Fruit fly (Drosophila melanogaster) whole organism, prepupa: ENCODE measurements around the gene CG7322.

Source experiments
- Blimp-1 ChIP-seq: fragments of 200-800 bp; sonication (Bioruptor generic); optimal IDR thresholded peaks from 3 replicates; lab custom pipeline; 2017; ENCODE audit warnings: missing biosample characterization, missing genetic modification characterization, mild to moderate bottlenecking, moderate library complexity, missing genetic modification reagents
- CG10631 ChIP-seq: fragments of 200-800 bp; sonication (Bioruptor generic); optimal IDR thresholded peaks from 2 replicates; lab custom pipeline; 2016; ENCODE audit warnings: missing biosample characterization, missing genetic modification characterization
- CG10669 ChIP-seq: fragments of 200-800 bp; sonication (Bioruptor generic); optimal IDR thresholded peaks from 3 replicates; lab custom pipeline; 2018; ENCODE audit warnings: missing biosample characterization, mild to moderate bottlenecking, missing genetic modification characterization, moderate library complexity
- CG11762 ChIP-seq: fragments of 200-800 bp; sonication (Bioruptor generic); optimal IDR thresholded peaks from 3 replicates; lab custom pipeline; 2016; ENCODE audit warnings: missing biosample characterization, missing genetic modification characterization; ENCODE audit not compliant: insufficient read depth
- CG15336 ChIP-seq: fragments of 200-800 bp; sonication (Bioruptor generic); IDR thresholded peaks from 2 replicates; pipeline ENCODE4 v1.3.6; 2022; ENCODE audit warnings: missing biosample characterization, missing genetic modification characterization
- CG1621 ChIP-seq: fragments of 200-800 bp; sonication (Bioruptor generic); optimal IDR thresholded peaks from 3 replicates; lab custom pipeline; 2018; ENCODE audit warnings: missing biosample characterization, mild to moderate bottlenecking, missing genetic modification characterization
- CG16779 ChIP-seq: fragments of 200-800 bp; sonication (Bioruptor generic); optimal IDR thresholded peaks from 3 replicates; lab custom pipeline; 2017; ENCODE audit warnings: missing biosample characterization, mild to moderate bottlenecking, missing genetic modification characterization
- CG3032 ChIP-seq: fragments of 200-800 bp; optimal IDR thresholded peaks from 2 replicates; lab custom pipeline; 2019; ENCODE audit warnings: missing biosample characterization, mild to moderate bottlenecking, missing genetic modification characterization, moderate library complexity
- CG32006 ChIP-seq: fragments of 200-800 bp; sonication (Bioruptor generic); optimal IDR thresholded peaks from 3 replicates; lab custom pipeline; 2017; ENCODE audit warnings: missing biosample characterization, mild to moderate bottlenecking, missing genetic modification characterization
- CG34406 ChIP-seq: fragments of 200-800 bp; sonication (Bioruptor generic); optimal IDR thresholded peaks from 3 replicates; lab custom pipeline; 2016; ENCODE audit warnings: missing biosample characterization, missing genetic modification characterization
- CG3919 ChIP-seq: fragments of 200-800 bp; sonication (Bioruptor generic); optimal IDR thresholded peaks from 3 replicates; lab custom pipeline; 2016; ENCODE audit warnings: missing biosample characterization, missing genetic modification characterization
- CG4318 ChIP-seq: fragments of 200-800 bp; sonication (Bioruptor generic); optimal IDR thresholded peaks from 3 replicates; lab custom pipeline; 2017; ENCODE audit warnings: missing biosample characterization, mild to moderate bottlenecking, missing genetic modification characterization
- CG6276 ChIP-seq: fragments of 200-800 bp; sonication (Bioruptor generic); optimal IDR thresholded peaks from 2 replicates; lab custom pipeline; 2017; ENCODE audit warnings: missing biosample characterization, mild to moderate bottlenecking, missing genetic modification characterization
- CG6792 ChIP-seq: fragments of 200-800 bp; sonication (Bioruptor generic); optimal IDR thresholded peaks from 3 replicates; lab custom pipeline; 2016; ENCODE audit warnings: missing biosample characterization, missing genetic modification characterization
- CG6808 ChIP-seq: fragments of 200-800 bp; sonication (Bioruptor generic); optimal IDR thresholded peaks from 3 replicates; lab custom pipeline; 2017; ENCODE audit warnings: missing biosample characterization, missing genetic modification characterization, mild to moderate bottlenecking, moderate library complexity, missing genetic modification reagents
- CG6854 ChIP-seq: fragments of 200-800 bp; sonication (Bioruptor generic); optimal IDR thresholded peaks from 2 replicates; lab custom pipeline; 2017; ENCODE audit warnings: missing biosample characterization, mild to moderate bottlenecking, missing genetic modification characterization
- CG7368 ChIP-seq: fragments of 200-800 bp; sonication (Bioruptor generic); optimal IDR thresholded peaks from 3 replicates; lab custom pipeline; 2016; ENCODE audit warnings: missing biosample characterization, missing genetic modification characterization
- CG8119 ChIP-seq: fragments of 200-800 bp; sonication (Bioruptor generic); IDR thresholded peaks from 3 replicates; pipeline ENCODE4 v1.3.6; 2022; ENCODE audit warnings: missing biosample characterization, missing genetic modification characterization
- CG8319 ChIP-seq: fragments of 200-800 bp; sonication (Bioruptor generic); optimal IDR thresholded peaks from 3 replicates; lab custom pipeline; 2016; ENCODE audit warnings: missing biosample characterization, missing genetic modification characterization
- CG8632 ChIP-seq: fragments of 200-800 bp; sonication (Bioruptor generic); optimal IDR thresholded peaks from 3 replicates; lab custom pipeline; 2016; ENCODE audit warnings: missing biosample characterization, missing genetic modification characterization
- CG9139 ChIP-seq: fragments of 200-800 bp; sonication (Bioruptor generic); optimal IDR thresholded peaks from 3 replicates; lab custom pipeline; 2017; ENCODE audit warnings: missing biosample characterization, mild to moderate bottlenecking, missing genetic modification characterization
- Eip78C ChIP-seq: fragments of 200-800 bp; sonication (Bioruptor generic); peaks from one replicate; lab custom pipeline; 2016; ENCODE audit warnings: missing biosample characterization, missing genetic modification characterization
- Ets21C ChIP-seq: fragments of 200-800 bp; sonication (Bioruptor generic); optimal IDR thresholded peaks from 3 replicates; lab custom pipeline; 2016; ENCODE audit warnings: missing biosample characterization, missing genetic modification characterization
- Ets96B ChIP-seq: fragments of 200-800 bp; optimal IDR thresholded peaks from 2 replicates; lab custom pipeline; 2019; ENCODE audit warnings: missing biosample characterization, mild to moderate bottlenecking, missing genetic modification characterization, moderate library complexity
- Gug ChIP-seq: fragments of 200-800 bp; sonication (Bioruptor generic); IDR thresholded peaks from 2 replicates; pipeline ENCODE4 v1.3.6; 2022; ENCODE audit warnings: missing biosample characterization, missing genetic modification characterization
- Hr38 ChIP-seq: sonication (Bioruptor generic); optimal IDR thresholded peaks from 2 replicates; lab custom pipeline; 2016; ENCODE audit warnings: missing biosample characterization, missing genetic modification characterization
- Hr4 ChIP-seq: fragments of 200-800 bp; sonication (Bioruptor generic); optimal IDR thresholded peaks from 3 replicates; lab custom pipeline; 2016; ENCODE audit warnings: missing biosample characterization, missing genetic modification characterization
- Lpt ChIP-seq: fragments of 200-800 bp; sonication (Bioruptor generic); optimal IDR thresholded peaks from 3 replicates; lab custom pipeline; 2016; ENCODE audit warnings: missing biosample characterization, missing genetic modification characterization
- OdsH ChIP-seq: fragments of 200-800 bp; sonication (Bioruptor generic); optimal IDR thresholded peaks from 3 replicates; lab custom pipeline; 2016; ENCODE audit warnings: missing biosample characterization, missing genetic modification characterization
- Sox102F ChIP-seq: fragments of 200-800 bp; sonication (Bioruptor generic); optimal IDR thresholded peaks from 2 replicates; lab custom pipeline; 2016; ENCODE audit warnings: missing biosample characterization, mild to moderate bottlenecking, missing genetic modification characterization
- Sox14 ChIP-seq: fragments of 200-800 bp; sonication (Bioruptor generic); optimal IDR thresholded peaks from 3 replicates; lab custom pipeline; 2016; ENCODE audit warnings: missing biosample characterization, missing genetic modification characterization
- Sox15 ChIP-seq: fragments of 200-800 bp; sonication (Bioruptor generic); optimal IDR thresholded peaks from 3 replicates; lab custom pipeline; 2016; ENCODE audit warnings: missing biosample characterization, missing genetic modification characterization
- acj6 ChIP-seq: fragments of 200-800 bp; sonication (Bioruptor generic); optimal IDR thresholded peaks from 3 replicates; lab custom pipeline; 2016; ENCODE audit warnings: missing biosample characterization, missing genetic modification characterization
- cyc ChIP-seq: fragments of 200-800 bp; sonication (Bioruptor generic); optimal IDR thresholded peaks from 3 replicates; lab custom pipeline; 2016; ENCODE audit warnings: missing biosample characterization, missing genetic modification characterization
- dac ChIP-seq: fragments of 200-800 bp; sonication (Bioruptor generic); optimal IDR thresholded peaks from 2 replicates; lab custom pipeline; 2017; ENCODE audit warnings: missing biosample characterization, mild to moderate bottlenecking, missing genetic modification characterization
- dsx ChIP-seq: fragments of 200-800 bp; optimal IDR thresholded peaks from 3 replicates; lab custom pipeline; 2019; ENCODE audit warnings: missing biosample characterization, mild to moderate bottlenecking, missing genetic modification characterization, moderate library complexity; ENCODE audit not compliant: poor library complexity, severe bottlenecking
- eg ChIP-seq: fragments of 200-800 bp; sonication (Bioruptor generic); IDR thresholded peaks from 3 replicates; pipeline ENCODE4 v1.3.6; 2022; ENCODE audit warnings: missing biosample characterization, missing genetic modification characterization
- fd85E ChIP-seq: fragments of 200-800 bp; sonication (Bioruptor generic); optimal IDR thresholded peaks from 3 replicates; lab custom pipeline; 2016; ENCODE audit warnings: missing biosample characterization, missing genetic modification characterization
- fkh ChIP-seq: fragments of 200-800 bp; sonication (Bioruptor generic); optimal IDR thresholded peaks from 3 replicates; lab custom pipeline; 2017; ENCODE audit warnings: missing biosample characterization, mild to moderate bottlenecking, missing genetic modification characterization, moderate library complexity
- lz ChIP-seq: fragments of 200-800 bp; sonication (Bioruptor generic); optimal IDR thresholded peaks from 3 replicates; lab custom pipeline; 2016; ENCODE audit warnings: missing biosample characterization, missing genetic modification characterization
- pdm3 ChIP-seq: fragments of 200-800 bp; sonication (Bioruptor generic); optimal IDR thresholded peaks from 3 replicates; lab custom pipeline; 2016; ENCODE audit warnings: missing biosample characterization, missing genetic modification characterization
- salr ChIP-seq, 2 experiments: fragments of 200-800 bp; sonication (Bioruptor generic); optimal IDR thresholded peaks; 3 replicates each; lab custom pipeline; 2016 to 2018; ENCODE audit warnings: missing biosample characterization in 2 of 2, missing genetic modification characterization in 2 of 2, mild to moderate bottlenecking in 1 of 2
- spab ChIP-seq: fragments of 200-800 bp; sonication (Bioruptor generic); optimal IDR thresholded peaks from 2 replicates; lab custom pipeline; 2017; ENCODE audit warnings: missing biosample characterization, mild to moderate bottlenecking, missing genetic modification characterization, missing genetic modification reagents
- ss ChIP-seq, 2 experiments: fragments of 200-800 bp; sonication (Bioruptor generic); optimal IDR thresholded peaks; 2 replicates in 1 of 2; 3 replicates in 1 of 2; lab custom pipeline; 2017 to 2018; ENCODE audit warnings: mild to moderate bottlenecking in 2 of 2, missing biosample characterization in 2 of 2, missing genetic modification characterization in 2 of 2, moderate library complexity in 1 of 2
- svp ChIP-seq: fragments of 200-800 bp; sonication (Bioruptor generic); peaks from one replicate; lab custom pipeline; 2016; ENCODE audit warnings: missing biosample characterization, missing genetic modification characterization
- vri ChIP-seq: fragments of 200-800 bp; sonication (Bioruptor generic); optimal IDR thresholded peaks from 3 replicates; lab custom pipeline; 2016; ENCODE audit warnings: missing biosample characterization, mild to moderate bottlenecking, missing genetic modification characterization

The CG7322 gene

dm6 chrX:18837046-18837445, 20.5 kb downstream of the CG7322 start (continued):
- TF ChIP-seq CG4318 (GFP tag; lab: Kevin White, UChicago), result no peak
- TF ChIP-seq vri (GFP tag; lab: Kevin White, UChicago), result no peak
- peak; percentile 9 for TF ChIP-seq lz (GFP tag; lab: Kevin White, UChicago)
- TF ChIP-seq dsx (GFP tag; lab: Kevin White, UChicago), result peak; percentile 3
- no peak for TF ChIP-seq CG8632
- TF ChIP-seq Hr4 (GFP tag; lab: Kevin White, UChicago), result peak; percentile 34
- no peak for TF ChIP-seq CG6276 (GFP tag; lab: Kevin White, UChicago)
- peak; percentile 48; the same call in 1 of the 3 replicates for TF ChIP-seq eg (GFP tag; lab: Robert Waterston, UW)
- TF ChIP-seq CG10631 (GFP tag; lab: Kevin White, UChicago), result peak; percentile 9
- TF ChIP-seq cyc, result no peak

- TF ChIP-seq CG6808 (GFP tag; lab: Kevin White, UChicago) (peak; percentile 45), svp (GFP tag; lab: Kevin White, UChicago) (peak; percentile 44), CG16779 (tag; lab: Kevin White, UChicago) (peak; percentile 30), dsx (GFP tag; lab: Kevin White, UChicago) (peak; percentile 22), spab (peak; percentile 12), Sox14 (GFP tag; lab: Kevin White, UChicago) (peak; percentile 12), CG10631 (GFP tag; lab: Kevin White, UChicago) (no peak), CG6792 (GFP tag; lab: Kevin White, UChicago) (no peak), OdsH (GFP tag; lab: Kevin White, UChicago) (peak; percentile 5), CG10669 (peak; percentile 11), CG1621 (peak; percentile 34), Lpt (GFP tag; lab: Kevin White, UChicago) (no peak), acj6 (no peak), CG8119 (GFP tag; lab: Robert Waterston, UW) (0 out of 3 replicates have a peak, but pooled peaks have one; percentile 14), eg (GFP tag; lab: Robert Waterston, UW) (peak; percentile 43; the same call in 1 of the 3 replicates), CG3032 (tag; lab: Kevin White, UChicago) (peak; percentile 19), ss (GFP tag; optimal IDR thresholded peaks at IDR 0.05; lab: Kevin White, UChicago) (peak; percentile 56 to 62), CG34406 (no peak), Gug (GFP tag; lab: Robert Waterston, UW) (0 out of 2 replicates have a peak, but pooled peaks have one; percentile 12), Ets96B (peak; percentile 30), Eip78C (peak; percentile 49)
These were observed 21.2 kb downstream of the CG7322 start for dm6 chrX:18836315-18836714.

dm6 chrX:18835500-18835899, 22.1 kb downstream of the CG7322 start:
- TF ChIP-seq svp (GFP tag; lab: Kevin White, UChicago) (no peak), fkh (GFP tag; lab: Kevin White, UChicago) (no peak), fd85E (GFP tag; lab: Kevin White, UChicago) (no peak), Ets96B (peak; percentile 48), lz (GFP tag; lab: Kevin White, UChicago) (no peak), pdm3 (GFP tag; lab: Kevin White, UChicago) (peak; percentile 32), OdsH (GFP tag; lab: Kevin White, UChicago) (peak; percentile 22), CG9139 (peak; percentile 13), Sox15 (GFP tag; lab: Kevin White, UChicago) (no peak), spab (peak; percentile 23), Sox102F (GFP tag; lab: Kevin White, UChicago) (no peak), Ets21C (no peak), CG32006 (GFP tag; lab: Kevin White, UChicago) (peak; percentile 68), CG8319 (no peak), CG10669 (peak; percentile 47), CG6854 (GFP tag; lab: Kevin White, UChicago) (no peak), CG3919 (GFP tag; lab: Kevin White, UChicago) (no peak), CG3032 (tag; lab: Kevin White, UChicago) (peak; percentile 39), dac (GFP tag; lab: Kevin White, UChicago) (no peak), CG6276 (GFP tag; lab: Kevin White, UChicago) (no peak), CG15336 (GFP tag; lab: Robert Waterston, UW) (no peak), CG7368 (no peak), CG1621 (peak; percentile 22), salr (GFP tag; optimal IDR thresholded peaks at IDR 0.05; lab: Kevin White, UChicago) (peak in 1 of 2 experiments; percentile 11), Blimp-1 (GFP tag; lab: Kevin White, UChicago) (no peak), CG11762 (GFP tag; lab: Kevin White, UChicago) (no peak), Hr38 (GFP tag; lab: Kevin White, UChicago) (no peak), CG6792 (GFP tag; lab: Kevin White, UChicago) (no peak), CG10631 (GFP tag; lab: Kevin White, UChicago) (peak; percentile 14)
